Fruit fly (Drosophila melanogaster): ENCODE results near the gene CG9132.

CG9132 gene

DNA sequence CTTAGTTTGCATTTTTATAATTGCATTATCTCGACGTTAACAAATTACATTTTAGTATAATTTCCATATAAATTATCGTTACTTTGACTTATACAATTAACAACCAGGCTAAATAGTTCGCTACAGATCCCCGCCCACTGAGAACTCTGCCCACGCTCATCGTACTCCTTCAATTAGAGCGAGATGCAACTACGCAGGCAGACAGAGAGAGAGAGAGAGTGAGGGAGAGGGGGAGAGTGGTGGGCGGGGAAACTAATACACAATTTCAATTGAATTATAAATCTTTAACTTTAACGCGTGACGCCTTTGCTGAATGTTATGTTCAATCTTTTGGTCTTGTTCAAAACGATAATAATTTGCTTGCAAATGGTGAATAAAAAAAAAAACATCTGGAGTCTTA lies 2.3 kb downstream of the CG9132 start:
- TF ChIP-seq Lpt (GFP tag; optimal IDR thresholded peaks at IDR 0.05) = no peak
- no peak for TF ChIP-seq CG9139 (GFP tag; optimal IDR thresholded peaks at IDR 0.05)
- TF ChIP-seq CG11902 (GFP tag; optimal IDR thresholded peaks at IDR 0.05) = no peak
- TF ChIP-seq Hr4 (GFP tag; optimal IDR thresholded peaks at IDR 0.05) = no peak
- TF ChIP-seq pdm3 (GFP tag; optimal IDR thresholded peaks at IDR 0.05) = no peak
- no peak for TF ChIP-seq cyc (GFP tag; optimal IDR thresholded peaks at IDR 0.05)
- no peak for TF ChIP-seq eg (GFP tag; IDR thresholded peaks at IDR 0.05)
- no peak for TF ChIP-seq fd85E (GFP tag; optimal IDR thresholded peaks at IDR 0.05)
- TF ChIP-seq CG1621 (tag; optimal IDR thresholded peaks at IDR 0.05) = no peak
- TF ChIP-seq CG6792 (GFP tag; optimal IDR thresholded peaks at IDR 0.05) = no peak
- no peak for TF ChIP-seq dsx (GFP tag; optimal IDR thresholded peaks at IDR 0.05; ENCODE audit: poor library complexity, severe bottlenecking)

DNA sequence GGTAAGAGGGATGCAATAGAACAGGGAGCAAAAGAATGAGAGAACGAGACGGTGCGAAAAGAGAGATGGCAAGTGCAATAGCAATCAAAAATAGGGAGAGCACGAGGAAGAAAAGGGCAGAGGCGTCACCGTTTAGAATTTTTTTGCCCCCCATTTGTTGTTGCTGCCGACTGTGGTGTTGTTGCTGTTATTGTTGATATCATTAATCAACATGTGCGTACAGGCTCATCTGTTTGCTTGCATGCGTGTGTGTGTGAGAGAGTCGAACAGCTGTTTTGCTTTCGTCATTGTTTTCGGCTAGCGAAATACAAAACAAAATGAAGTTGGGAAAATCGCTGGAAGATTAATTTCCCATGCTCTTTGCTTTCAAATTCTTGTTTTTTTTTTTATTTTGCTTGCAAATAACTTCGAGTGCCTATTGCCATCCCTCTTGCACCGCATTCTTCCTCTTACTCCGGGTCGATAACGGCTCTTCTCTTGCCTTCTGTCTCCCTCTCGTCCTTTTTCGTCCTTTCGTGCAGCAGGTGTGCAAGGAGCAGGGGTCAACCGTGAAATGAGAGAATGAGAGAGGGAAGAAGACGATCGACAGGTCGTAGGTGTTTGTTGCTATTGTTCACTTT lies 7.3 kb downstream of the CG9132 start:
- TF ChIP-seq Eip78C (GFP tag) = peak; percentile 42
- TF ChIP-seq dsx (GFP tag; optimal IDR thresholded peaks at IDR 0.05; ENCODE audit: poor library complexity, severe bottlenecking) = no peak
- TF ChIP-seq CG6163 (GFP tag; IDR thresholded peaks at IDR 0.05) = 0 out of 3 replicates have a peak, but pooled peaks have one; percentile 7
- TF ChIP-seq svp (GFP tag) = no peak
- TF ChIP-seq fkh (GFP tag; optimal IDR thresholded peaks at IDR 0.05) = peak; percentile 41

DNA sequence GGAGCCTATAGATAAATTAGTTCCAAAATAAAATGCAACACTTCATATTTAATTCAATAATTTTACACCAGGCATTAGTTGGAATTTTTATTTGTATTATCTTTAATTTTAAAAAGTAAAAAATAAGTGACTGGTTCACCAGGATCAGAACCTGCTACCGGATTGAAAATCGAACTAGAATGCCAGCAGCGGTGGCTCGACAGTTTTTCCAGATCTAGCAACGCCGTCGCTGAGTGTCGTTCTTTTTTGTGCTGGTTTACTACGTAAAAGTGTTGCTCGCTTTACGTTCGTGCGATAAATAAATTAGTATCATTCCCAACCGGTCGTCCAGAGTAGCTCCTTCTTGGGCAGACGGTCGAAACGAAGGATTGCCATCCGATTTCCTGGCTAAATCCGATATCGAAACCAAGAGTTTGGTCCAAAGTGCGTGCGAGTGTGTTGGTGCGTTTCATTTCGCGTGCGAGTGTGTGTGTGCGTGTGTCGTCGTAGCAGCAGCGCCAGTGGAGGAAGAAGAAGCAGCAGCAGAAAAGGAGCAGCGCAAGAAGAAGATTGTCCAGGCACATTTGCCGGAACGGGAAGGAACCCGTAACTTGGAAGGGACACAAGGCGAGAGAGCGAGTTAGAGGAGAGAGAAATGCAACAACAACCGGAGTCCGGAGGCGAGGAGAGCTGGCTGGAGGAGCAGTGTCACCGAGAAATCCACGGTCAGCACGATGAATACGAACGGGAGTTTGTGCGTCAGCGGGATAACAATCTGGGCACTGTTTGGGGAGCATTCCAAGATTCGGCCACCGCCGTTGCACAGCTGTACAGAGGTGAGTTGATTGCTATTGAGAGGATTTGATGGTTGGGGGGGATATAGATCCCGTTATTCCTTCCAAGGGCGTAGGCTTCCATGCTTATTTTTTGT lies 8.3 kb downstream of the CG9132 start, which contains the start of gene CG4768:
Gene CG4768, plus strand, starts transcription at position 200 of the 910 bp plus-strand sequence.
- TF ChIP-seq CG8119 (GFP tag; IDR thresholded peaks at IDR 0.05) (no peak; the same call in 2 of the 3 replicates), Smox (GFP tag; optimal IDR thresholded peaks at IDR 0.05) (no peak), CG11294 (GFP tag; IDR thresholded peaks at IDR 0.05) (no peak), fd59A (GFP tag; optimal IDR thresholded peaks at IDR 0.05) (no peak), Sox102F (GFP tag; optimal IDR thresholded peaks at IDR 0.05) (no peak), topi (GFP tag; optimal IDR thresholded peaks at IDR 0.05) (no peak), CG1621 (tag; optimal IDR thresholded peaks at IDR 0.05) (peak; percentile 35), Ets96B (tag; optimal IDR thresholded peaks at IDR 0.05) (no peak), Sox14 (GFP tag; optimal IDR thresholded peaks at IDR 0.05) (no peak), CG6276 (GFP tag; optimal IDR thresholded peaks at IDR 0.05) (no peak), spab (GFP tag; optimal IDR thresholded peaks at IDR 0.05) (no peak), vri (GFP tag; optimal IDR thresholded peaks at IDR 0.05) (no peak), CG8319 (GFP tag; optimal IDR thresholded peaks at IDR 0.05) (no peak), CG6854 (GFP tag; optimal IDR thresholded peaks at IDR 0.05) (peak; percentile 7), CG8632 (GFP tag; optimal IDR thresholded peaks at IDR 0.05) (no peak), CG7368 (GFP tag; optimal IDR thresholded peaks at IDR 0.05) (no peak), Ets21C (GFP tag; optimal IDR thresholded peaks at IDR 0.05) (no peak), CG4318 (GFP tag; optimal IDR thresholded peaks at IDR 0.05) (no peak), CG11902 (GFP tag; optimal IDR thresholded peaks at IDR 0.05) (no peak), ss (GFP tag; optimal IDR thresholded peaks at IDR 0.05) (peak; percentile 22 to 29), CG9139 (GFP tag; optimal IDR thresholded peaks at IDR 0.05) (no peak), CG11762 (GFP tag; optimal IDR thresholded peaks at IDR 0.05; ENCODE audit: insufficient read depth) (no peak), svp (GFP tag) (no peak), Eip78C (GFP tag) (peak; percentile 30), CG3032 (tag; optimal IDR thresholded peaks at IDR 0.05) (no peak), salr (GFP tag; optimal IDR thresholded peaks at IDR 0.05) (no peak), Lpt (GFP tag; optimal IDR thresholded peaks at IDR 0.05) (no peak)

Measured in whole organism, prepupa.